Worm (Caenorhabditis elegans): Measurements from ENCODE around the gene F37A8.1.

The F37A8.1 gene

DNA sequence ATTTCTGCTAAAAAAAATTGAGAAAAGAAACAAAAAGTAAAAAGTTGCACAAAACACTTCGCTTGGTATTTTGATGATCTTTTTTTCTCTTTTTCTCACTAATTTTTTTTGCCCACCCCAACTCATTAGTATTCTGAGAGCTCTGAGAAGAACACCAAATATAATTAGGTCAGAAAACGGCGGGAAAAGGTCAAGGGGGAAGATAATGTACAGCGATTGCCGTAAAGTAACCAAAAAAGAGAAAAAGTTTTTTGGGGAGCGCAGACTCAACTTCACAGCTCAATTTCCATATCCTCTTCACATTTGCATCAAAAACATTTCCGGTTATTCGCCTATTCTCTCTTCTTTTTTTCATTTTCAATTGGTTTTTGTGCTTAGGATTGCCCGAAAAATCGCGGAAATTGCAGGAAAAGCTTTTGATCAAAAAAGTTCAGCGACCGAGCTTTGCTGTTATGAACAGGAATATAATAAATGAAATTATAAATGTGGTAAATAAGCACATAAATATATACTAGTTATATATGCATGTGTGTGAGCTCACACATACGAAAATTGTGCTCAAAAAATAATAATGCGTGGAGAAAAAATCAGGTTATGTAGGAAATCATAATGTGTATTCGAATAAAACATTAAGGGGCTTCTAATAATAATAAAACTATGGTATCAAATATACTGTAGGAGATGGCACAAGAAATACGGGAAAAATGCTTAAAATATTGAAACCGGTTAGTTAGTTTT, 25.5 kb upstream of the F37A8.1 start (continued):
- no peak for TF ChIP-seq F10B5.3 (tag; optimal IDR thresholded peaks at IDR 0.05)
- TF ChIP-seq gei-8 (GFP tag; optimal IDR thresholded peaks at IDR 0.05): no peak
- no peak for TF ChIP-seq ceh-32 (tag; optimal IDR thresholded peaks at IDR 0.05; ENCODE audit: poor library complexity)
- no peak for TF ChIP-seq dmd-6 (GFP tag; IDR thresholded peaks at IDR 0.05)
- no peak for TF ChIP-seq tag-97 (GFP tag; IDR thresholded peaks at IDR 0.05)
- TF ChIP-seq duxl-1 (tag; optimal IDR thresholded peaks at IDR 0.05; ENCODE audit: poor library complexity): no peak
- no peak for TF ChIP-seq ztf-11 (tag; optimal IDR thresholded peaks at IDR 0.05)
- peak; percentile 21 for TF ChIP-seq T20F7.1 (GFP tag; optimal IDR thresholded peaks at IDR 0.05)
- TF ChIP-seq ceh-44 (GFP tag; IDR thresholded peaks at IDR 0.05): no peak
- no peak for TF ChIP-seq daf-8 (GFP tag; IDR thresholded peaks at IDR 0.05)
- no peak for TF ChIP-seq F37D6.2 (tag; optimal IDR thresholded peaks at IDR 0.05)
- TF ChIP-seq unc-39 (tag; optimal IDR thresholded peaks at IDR 0.05): no peak
- TF ChIP-seq zfp-3 (GFP tag; conservative IDR thresholded peaks at IDR 0.05): peak; percentile 69; the same call in 1 of the 2 replicates
- TF ChIP-seq dve-1 (tag; optimal IDR thresholded peaks at IDR 0.05; ENCODE audit: insufficient read depth): no peak
- TF ChIP-seq egl-43 (GFP tag; IDR thresholded peaks at IDR 0.05): peak; percentile 64; the same call in 1 of the 2 replicates
- TF ChIP-seq fos-1 (tag; optimal IDR thresholded peaks at IDR 0.05): no peak
- no peak for TF ChIP-seq dmd-8 (GFP tag; IDR thresholded peaks at IDR 0.05)
- TF ChIP-seq tra-1 (GFP tag; IDR thresholded peaks at IDR 0.05): 0 out of 2 replicates have a peak, but pooled peaks have one; percentile 8
- no peak for TF ChIP-seq vab-7 (GFP tag; IDR thresholded peaks at IDR 0.05)
- TF ChIP-seq F26F4.8 (GFP tag; conservative IDR thresholded peaks at IDR 0.05): no peak
- TF ChIP-seq zip-2 (tag; optimal IDR thresholded peaks at IDR 0.05): no peak
- no peak for TF ChIP-seq lin-15B (tag; optimal IDR thresholded peaks at IDR 0.05)
- TF ChIP-seq ztf-7 (tag; optimal IDR thresholded peaks at IDR 0.05): no peak
- TF ChIP-seq nhr-41 (GFP tag; IDR thresholded peaks at IDR 0.05): no peak
- no peak for TF ChIP-seq ZK546.5 (tag; optimal IDR thresholded peaks at IDR 0.05)
- TF ChIP-seq nhr-11 (tag; optimal IDR thresholded peaks at IDR 0.05): no peak
- TF ChIP-seq zip-11 (GFP tag; IDR thresholded peaks at IDR 0.05): no peak
- TF ChIP-seq nhr-111 (GFP tag; optimal IDR thresholded peaks at IDR 0.05): no peak
- no peak for TF ChIP-seq daf-12 (tag; optimal IDR thresholded peaks at IDR 0.05)
- no peak for TF ChIP-seq mdl-1 (tag; optimal IDR thresholded peaks at IDR 0.05)
- no peak for TF ChIP-seq skn-1 (tag; optimal IDR thresholded peaks at IDR 0.05)
- 0 out of 2 replicates have a peak, but pooled peaks have one; percentile 28 for TF ChIP-seq Y75B8A.6 (GFP tag; IDR thresholded peaks at IDR 0.05)
- TF ChIP-seq hmg-1.1 (GFP tag; IDR thresholded peaks at IDR 0.05): no peak
- no peak for TF ChIP-seq Y5F2A.4 (GFP tag; optimal IDR thresholded peaks at IDR 0.05)
- no peak for TF ChIP-seq R02D3.7 (tag; optimal IDR thresholded peaks at IDR 0.05)
- TF ChIP-seq Y48G9A.11 (GFP tag; IDR thresholded peaks at IDR 0.05): no peak
- no peak for TF ChIP-seq ces-1 (GFP tag; optimal IDR thresholded peaks at IDR 0.05)
- TF ChIP-seq D1046.2 (GFP tag; IDR thresholded peaks at IDR 0.05): no peak
- TF ChIP-seq aly-2 (tag; optimal IDR thresholded peaks at IDR 0.05): no peak
- TF ChIP-seq madf-5 (GFP tag; IDR thresholded peaks at IDR 0.05): no peak
- no peak for TF ChIP-seq lir-3 (tag; optimal IDR thresholded peaks at IDR 0.05)
- TF ChIP-seq F49E8.2 (tag; optimal IDR thresholded peaks at IDR 0.05; ENCODE audit: borderline replicate concordance): no peak
- TF ChIP-seq jun-1 (tag; optimal IDR thresholded peaks at IDR 0.05): no peak
- TF ChIP-seq lin-39 (tag; optimal IDR thresholded peaks at IDR 0.05): no peak
- no peak for TF ChIP-seq mes-2 (tag; optimal IDR thresholded peaks at IDR 0.05; ENCODE audit: poor library complexity, severe bottlenecking)
- TF ChIP-seq ctbp-1 (GFP tag; IDR thresholded peaks at IDR 0.05): no peak
- TF ChIP-seq zfp-2 (tag; optimal IDR thresholded peaks at IDR 0.05): no peak
- peak in 1 of 2 experiments; percentile 3 for TF ChIP-seq lsy-2 (tag; optimal IDR thresholded peaks at IDR 0.05)
- no peak for TF ChIP-seq lin-13 (GFP tag; optimal IDR thresholded peaks at IDR 0.05)
- TF ChIP-seq dpl-1 (GFP tag; optimal IDR thresholded peaks at IDR 0.05): no peak

Measured in whole organism, L4 larva.